Fruit fly (Drosophila melanogaster) whole organism, embryonic: ENCODE results near the gene CG32371.
A peak's percentile ranks its signal among the peaks of the same experiment; 100 is the strongest.

Experiments
- Aef1 ChIP-seq: fragments of 200-800 bp; sonication (Bioruptor generic); IDR thresholded peaks from 3 replicates; pipeline ENCODE4 v1.3.6; 2022; ENCODE audit warnings: missing biosample characterization, missing genetic modification characterization
- B-H1 ChIP-seq: fragments of 200-800 bp; sonication (Bioruptor generic); IDR thresholded peaks from 3 replicates; pipeline ENCODE4 v1.3.6; 2022; ENCODE audit warnings: missing biosample characterization, missing genetic modification characterization
- CG10366 ChIP-seq: fragments of 200-800 bp; sonication (Bioruptor generic); IDR thresholded peaks from 2 replicates; pipeline ENCODE4 v1.3.6; 2022; ENCODE audit warnings: missing biosample characterization, missing genetic modification characterization
- CG12769 ChIP-seq: fragments of 200-800 bp; sonication (Bioruptor generic); optimal IDR thresholded peaks from 2 replicates; lab custom pipeline; 2019; ENCODE audit warnings: missing biosample characterization, mild to moderate bottlenecking, missing genetic modification characterization, moderate library complexity
- CG13894 ChIP-seq: fragments of 200-800 bp; sonication (Bioruptor generic); optimal IDR thresholded peaks from 3 replicates; lab custom pipeline; 2018; ENCODE audit warnings: missing biosample characterization, mild to moderate bottlenecking, missing genetic modification characterization, moderate library complexity
- CG15073 ChIP-seq: fragments of 200-800 bp; sonication (Bioruptor generic); optimal IDR thresholded peaks from 2 replicates; lab custom pipeline; 2016; ENCODE audit warnings: missing biosample characterization, missing genetic modification characterization
- CG1529 ChIP-seq: fragments of 200-800 bp; sonication (Bioruptor generic); optimal IDR thresholded peaks from 3 replicates; lab custom pipeline; 2018; ENCODE audit warnings: missing biosample characterization, missing genetic modification characterization
- CG15514 ChIP-seq: fragments of 200-800 bp; sonication (Bioruptor generic); optimal IDR thresholded peaks from 3 replicates; lab custom pipeline; 2017; ENCODE audit warnings: missing biosample characterization, missing genetic modification characterization, mild to moderate bottlenecking, moderate library complexity, missing genetic modification reagents
- CG17359 ChIP-seq: fragments of 200-800 bp; sonication (Bioruptor generic); optimal IDR thresholded peaks from 3 replicates; lab custom pipeline; 2018; ENCODE audit warnings: missing biosample characterization, mild to moderate bottlenecking, missing genetic modification characterization, moderate library complexity
- CG17802 ChIP-seq: fragments of 200-800 bp; sonication (Bioruptor generic); optimal IDR thresholded peaks from 2 replicates; lab custom pipeline; 2018; ENCODE audit warnings: missing biosample characterization, mild to moderate bottlenecking, missing genetic modification characterization, moderate library complexity
- CG30403 ChIP-seq: fragments of 200-800 bp; sonication (Bioruptor generic); optimal IDR thresholded peaks from 3 replicates; lab custom pipeline; 2016; ENCODE audit warnings: missing biosample characterization, missing genetic modification characterization
- CG31365 ChIP-seq: fragments of 200-800 bp; sonication (Bioruptor generic); optimal IDR thresholded peaks from 2 replicates; lab custom pipeline; 2018; ENCODE audit warnings: missing biosample characterization, mild to moderate bottlenecking, missing genetic modification characterization
- CG34422 ChIP-seq: fragments of 200-800 bp; sonication (Bioruptor generic); IDR thresholded peaks from 3 replicates; pipeline ENCODE4 v1.3.6; 2022; ENCODE audit warnings: missing biosample characterization, missing genetic modification characterization
- CG4707 ChIP-seq: fragments of 200-800 bp; sonication (Bioruptor generic); optimal IDR thresholded peaks from 2 replicates; lab custom pipeline; 2018; ENCODE audit warnings: missing biosample characterization, mild to moderate bottlenecking, missing genetic modification characterization, moderate library complexity
- CG4730 ChIP-seq: fragments of 200-800 bp; sonication (Bioruptor generic); IDR thresholded peaks from 2 replicates; pipeline ENCODE4 v1.3.6; 2022; ENCODE audit warnings: missing biosample characterization, missing genetic modification characterization
- CG6813 ChIP-seq: fragments of 200-800 bp; sonication (Bioruptor generic); optimal IDR thresholded peaks from 2 replicates; lab custom pipeline; 2017; ENCODE audit warnings: missing biosample characterization, missing genetic modification characterization, mild to moderate bottlenecking, moderate library complexity, missing genetic modification reagents
- CG7271 ChIP-seq: fragments of 200-800 bp; sonication (Bioruptor generic); optimal IDR thresholded peaks from 2 replicates; lab custom pipeline; 2018; ENCODE audit warnings: missing biosample characterization, mild to moderate bottlenecking, missing genetic modification characterization, moderate library complexity
- CG7372 ChIP-seq: fragments of 200-800 bp; sonication (Bioruptor generic); IDR thresholded peaks from 2 replicates; pipeline ENCODE4 v1.3.6; 2022; ENCODE audit warnings: missing biosample characterization, missing genetic modification characterization
- CG8089 ChIP-seq: fragments of 200-800 bp; sonication (Bioruptor generic); optimal IDR thresholded peaks from 3 replicates; lab custom pipeline; 2016; ENCODE audit warnings: missing biosample characterization, missing genetic modification characterization
- D19B ChIP-seq: fragments of 200-800 bp; sonication (Bioruptor generic); optimal IDR thresholded peaks from 2 replicates; lab custom pipeline; 2017; ENCODE audit warnings: missing biosample characterization, mild to moderate bottlenecking, missing genetic modification characterization
- Dad ChIP-seq: fragments of 200-800 bp; sonication (Bioruptor generic); optimal IDR thresholded peaks from 3 replicates; lab custom pipeline; 2016; ENCODE audit warnings: missing biosample characterization, missing genetic modification characterization
- Dfd ChIP-seq, 2 experiments: fragments of >200 bp; optimal IDR thresholded peaks; 2 replicates each; lab custom pipeline; 2017; ENCODE audit warnings: missing biosample characterization in 2 of 2, missing genetic modification characterization in 2 of 2
- Dll ChIP-seq: fragments of 200-800 bp; sonication (Bioruptor generic); IDR thresholded peaks from 4 replicates; pipeline ENCODE4 v1.3.6; 2022; ENCODE audit warnings: missing biosample characterization, missing genetic modification characterization; ENCODE audit not compliant: partially characterized antibody
- ERR ChIP-seq: fragments of 200-800 bp; sonication (Bioruptor generic); optimal IDR thresholded peaks from 2 replicates; lab custom pipeline; 2016; ENCODE audit warnings: missing biosample characterization, missing genetic modification characterization
- Ets97D ChIP-seq: fragments of 200-800 bp; sonication (Bioruptor generic); optimal IDR thresholded peaks from 3 replicates; lab custom pipeline; 2016; ENCODE audit warnings: missing biosample characterization, missing genetic modification characterization
- Fer3 ChIP-seq: fragments of 200-800 bp; sonication (Bioruptor generic); optimal IDR thresholded peaks from 2 replicates; lab custom pipeline; 2018; ENCODE audit warnings: missing biosample characterization, mild to moderate bottlenecking, missing genetic modification characterization, moderate library complexity
- HLH54F ChIP-seq: fragments of 200-800 bp; sonication (Bioruptor generic); optimal IDR thresholded peaks from 3 replicates; lab custom pipeline; 2016; ENCODE audit warnings: missing biosample characterization, missing genetic modification characterization
- Hmr ChIP-seq: fragments of 200-800 bp; sonication (Bioruptor generic); optimal IDR thresholded peaks from 3 replicates; lab custom pipeline; 2017; ENCODE audit warnings: mild to moderate bottlenecking, missing biosample characterization, missing genetic modification reagents, missing genetic modification characterization
- Kr ChIP-seq: fragments of 200-800 bp; sonication (Bioruptor generic); optimal IDR thresholded peaks from 2 replicates; lab custom pipeline; 2017; ENCODE audit warnings: missing biosample characterization, mild to moderate bottlenecking, missing genetic modification characterization
- MTF-1 ChIP-seq: fragments of 200-800 bp; sonication (Bioruptor generic); optimal IDR thresholded peaks from 2 replicates; lab custom pipeline; 2018; ENCODE audit warnings: missing biosample characterization, mild to moderate bottlenecking, missing genetic modification characterization, borderline replicate concordance
- Mad ChIP-seq: fragments of 200-800 bp; sonication (Bioruptor generic); optimal IDR thresholded peaks from 2 replicates; lab custom pipeline; 2016; ENCODE audit warnings: missing biosample characterization, missing genetic modification characterization
- Oli ChIP-seq: fragments of 200-800 bp; sonication (Bioruptor generic); optimal IDR thresholded peaks from 2 replicates; lab custom pipeline; 2018; ENCODE audit warnings: missing biosample characterization, mild to moderate bottlenecking, missing genetic modification characterization, moderate library complexity
- Taf1 ChIP-seq: fragments of 200-800 bp; sonication (Bioruptor generic); IDR thresholded peaks from 2 replicates; pipeline ENCODE4 v1.3.6; 2022; ENCODE audit warnings: missing biosample characterization, missing genetic modification characterization
- Usf ChIP-seq: fragments of 200-800 bp; sonication (Bioruptor generic); optimal IDR thresholded peaks from 2 replicates; lab custom pipeline; 2017; ENCODE audit warnings: missing genotype, missing biosample characterization, missing genetic modification characterization
- bsh ChIP-seq, 2 experiments: fragments of 200-800 bp; sonication (Bioruptor generic); optimal IDR thresholded peaks; 2 replicates each; lab custom pipeline; 2017 to 2018; ENCODE audit warnings: mild to moderate bottlenecking in 2 of 2, missing biosample characterization in 2 of 2, missing genetic modification characterization in 2 of 2, moderate library complexity in 1 of 2
- corto ChIP-seq: fragments of 200-800 bp; sonication (Bioruptor generic); optimal IDR thresholded peaks from 2 replicates; lab custom pipeline; 2016; ENCODE audit warnings: missing biosample characterization, mild to moderate bottlenecking, missing genetic modification characterization, moderate library complexity
- da ChIP-seq: fragments of 200-800 bp; sonication (Bioruptor generic); optimal IDR thresholded peaks from 2 replicates; lab custom pipeline; 2016; ENCODE audit warnings: missing biosample characterization, missing genetic modification characterization
- gcm ChIP-seq: fragments of 200-800 bp; sonication (Bioruptor generic); optimal IDR thresholded peaks from 2 replicates; lab custom pipeline; 2019; ENCODE audit warnings: missing biosample characterization, mild to moderate bottlenecking, missing genetic modification characterization, moderate library complexity
- grn ChIP-seq: fragments of 200-800 bp; sonication (Bioruptor generic); optimal IDR thresholded peaks from 3 replicates; lab custom pipeline; 2017; ENCODE audit warnings: missing biosample characterization, missing genetic modification characterization
- gt ChIP-seq: fragments of 200-800 bp; sonication (Bioruptor generic); IDR thresholded peaks from 2 replicates; pipeline ENCODE4 v1.3.6; 2022; ENCODE audit warnings: missing biosample characterization, missing genetic modification characterization
- hb ChIP-seq: fragments of 200-800 bp; sonication (Bioruptor generic); IDR thresholded peaks from 3 replicates; pipeline ENCODE4 v1.3.6; 2022; ENCODE audit warnings: missing biosample characterization, missing genetic modification characterization; ENCODE audit not compliant: partially characterized antibody
- nerfin-2 ChIP-seq: fragments of 200-800 bp; sonication (Bioruptor generic); IDR thresholded peaks from 2 replicates; pipeline ENCODE4 v1.3.6; 2022; ENCODE audit warnings: missing biosample characterization, missing genetic modification characterization; ENCODE audit not compliant: partially characterized antibody
- pum ChIP-seq: fragments of 200-800 bp; sonication (Bioruptor generic); optimal IDR thresholded peaks from 2 replicates; lab custom pipeline; 2016; ENCODE audit warnings: missing biosample characterization, missing genetic modification characterization
- sens-2 ChIP-seq: fragments of 200-800 bp; sonication (Bioruptor generic); IDR thresholded peaks from 2 replicates; pipeline ENCODE4 v1.3.6; 2022; ENCODE audit warnings: missing biosample characterization, missing genetic modification characterization
- ssp ChIP-seq: fragments of 200-800 bp; sonication (Bioruptor generic); IDR thresholded peaks from 2 replicates; pipeline ENCODE4 v1.3.6; 2022; ENCODE audit warnings: missing biosample characterization, missing genetic modification characterization
- trh ChIP-seq: fragments of 200-800 bp; sonication (Bioruptor generic); optimal IDR thresholded peaks from 2 replicates; lab custom pipeline; 2016; ENCODE audit warnings: missing biosample characterization, missing genetic modification characterization
- twi ChIP-seq: fragments of 200-800 bp; optimal IDR thresholded peaks from 2 replicates; lab custom pipeline; 2019; ENCODE audit warnings: missing biosample characterization, mild to moderate bottlenecking, missing genetic modification characterization, moderate library complexity
- usp ChIP-seq: fragments of >200 bp; optimal IDR thresholded peaks from 2 replicates; lab custom pipeline; 2017; ENCODE audit warnings: missing biosample characterization, missing genetic modification characterization
- wor ChIP-seq: fragments of 200-800 bp; sonication (Bioruptor generic); IDR thresholded peaks from 2 replicates; pipeline ENCODE4 v1.3.6; 2022; ENCODE audit warnings: missing biosample characterization, missing genetic modification characterization
- yki ChIP-seq: fragments of >200 bp; optimal IDR thresholded peaks from 3 replicates; lab custom pipeline; 2018
- zen ChIP-seq: fragments of 200-800 bp; sonication (Bioruptor generic); optimal IDR thresholded peaks from 3 replicates; lab custom pipeline; 2018; ENCODE audit warnings: missing biosample characterization, mild to moderate bottlenecking, missing genetic modification characterization, moderate library complexity

The CG32371 gene

dm6 chr3L:7805336-7805803 lies 37.2 kb upstream of the CG32371 start (continued):
- TF ChIP-seq CG7372 (GFP tag; lab: Robert Waterston, UW), result no peak
- TF ChIP-seq CG6813 (GFP tag; lab: Kevin White, UChicago), result no peak
- TF ChIP-seq CG1529 (GFP tag; lab: Kevin White, UChicago), result no peak
- TF ChIP-seq CG8089 (GFP tag; lab: Kevin White, UChicago), result no peak
- TF ChIP-seq ERR (GFP tag; lab: Kevin White, UChicago), result no peak
- 0 out of 2 replicates have a peak, but pooled peaks have one; percentile 16 for TF ChIP-seq sens-2 (GFP tag; lab: Robert Waterston, UW)
- TF ChIP-seq hb (GFP tag; lab: Robert Waterston, UW), result no peak
- no peak for TF ChIP-seq B-H1 (GFP tag; lab: Robert Waterston, UW)
- TF ChIP-seq gt (GFP tag; lab: Robert Waterston, UW), result no peak
- TF ChIP-seq CG4730 (GFP tag; lab: Robert Waterston, UW), result no peak
- no peak for TF ChIP-seq CG15073 (GFP tag; lab: Kevin White, UChicago)
- no peak for TF ChIP-seq Ets97D (GFP tag; lab: Kevin White, UChicago)
- TF ChIP-seq CG17802 (tag; lab: Kevin White, UChicago), result no peak
- no peak for TF ChIP-seq Kr (GFP tag; lab: Kevin White, UChicago)
- TF ChIP-seq CG10366 (GFP tag; lab: Robert Waterston, UW), result no peak
- peak; percentile 20 for TF ChIP-seq CG15514 (GFP tag; lab: Kevin White, UChicago)
- peak; percentile 27 for TF ChIP-seq yki (lab: Kevin White, UChicago)
- TF ChIP-seq Usf, result no peak
- no peak for TF ChIP-seq CG31365
- no peak for TF ChIP-seq CG17359 (tag; lab: Kevin White, UChicago)
- no peak for TF ChIP-seq ssp
- no peak for TF ChIP-seq Dad
- TF ChIP-seq Aef1 (GFP tag; lab: Robert Waterston, UW), result no peak
- TF ChIP-seq CG13894 (tag; lab: Kevin White, UChicago), result no peak
- TF ChIP-seq MTF-1 (GFP tag; lab: Kevin White, UChicago), result no peak
- no peak for TF ChIP-seq Mad
- TF ChIP-seq Fer3 (tag; lab: Kevin White, UChicago), result no peak
- TF ChIP-seq Hmr (GFP tag; lab: Kevin White, UChicago), result no peak
- no peak for TF ChIP-seq CG12769 (tag; lab: Kevin White, UChicago)
- peak; percentile 60 for TF ChIP-seq corto (GFP tag; lab: Kevin White, UChicago)
- no peak for TF ChIP-seq gcm
- peak; percentile 17; the same call in 1 of the 3 replicates for TF ChIP-seq CG34422 (GFP tag; lab: Robert Waterston, UW)
- TF ChIP-seq twi, result no peak
- TF ChIP-seq HLH54F, result no peak
- no peak for TF ChIP-seq D19B (GFP tag; lab: Kevin White, UChicago)
- no peak for TF ChIP-seq CG4707 (GFP tag; lab: Kevin White, UChicago)
- TF ChIP-seq usp (GFP tag; lab: Kevin White, UChicago), result no peak
- TF ChIP-seq Dll, result 0 out of 4 replicates have a peak, but pooled peaks have one; percentile 19
- TF ChIP-seq Oli (tag; lab: Kevin White, UChicago), result no peak
- no peak for TF ChIP-seq zen (tag; lab: Kevin White, UChicago)
- no peak for TF ChIP-seq wor (GFP tag; lab: Robert Waterston, UW)
- no peak for TF ChIP-seq da (GFP tag; lab: Kevin White, UChicago)
- no peak for TF ChIP-seq Dfd (GFP tag; optimal IDR thresholded peaks at IDR 0.05; lab: Kevin White, UChicago)
- no peak for TF ChIP-seq trh (GFP tag; lab: Kevin White, UChicago)
- no peak for TF ChIP-seq Taf1
- TF ChIP-seq grn (GFP tag; lab: Kevin White, UChicago), result no peak
- no peak for TF ChIP-seq CG30403 (GFP tag; lab: Kevin White, UChicago)
- no peak for TF ChIP-seq nerfin-2 (GFP tag; lab: Robert Waterston, UW)
- no peak for TF ChIP-seq pum (GFP tag; lab: Kevin White, UChicago)
- TF ChIP-seq bsh (GFP tag; optimal IDR thresholded peaks at IDR 0.05; lab: Kevin White, UChicago), result peak in 1 of 2 experiments; percentile 29
- TF ChIP-seq CG7271 (tag; lab: Kevin White, UChicago), result no peak
